Worm (Caenorhabditis elegans): ENCODE data around the gene F14F8.8.

DNA sequence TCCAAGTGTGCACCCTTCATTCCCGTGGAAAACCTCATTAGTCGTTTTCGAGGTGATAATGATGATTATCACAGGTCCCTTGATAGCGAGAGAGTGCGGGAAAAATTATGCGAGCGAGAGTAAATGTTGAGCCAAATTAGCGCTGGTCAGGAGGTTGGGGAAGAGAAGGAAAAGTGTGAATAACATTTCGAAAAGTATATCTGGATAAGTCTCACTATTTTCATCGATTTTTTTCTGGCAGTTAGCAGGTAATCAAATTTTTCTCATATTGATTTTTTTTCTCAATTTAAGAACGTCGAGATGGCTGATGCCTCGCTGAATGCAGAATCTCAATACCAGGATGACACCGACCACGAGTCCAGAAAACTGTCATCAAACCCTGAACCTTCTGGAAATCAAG is 43.1 kb downstream of the F14F8.8 start, which contains the start of gene W06G6.2:
- TF ChIP-seq snpc-4 (tag; optimal IDR thresholded peaks at IDR 0.05) (no peak), unc-30 (tag; optimal IDR thresholded peaks at IDR 0.05) (no peak), nhr-84 (tag; optimal IDR thresholded peaks at IDR 0.05) (no peak), pqm-1 (tag; optimal IDR thresholded peaks at IDR 0.05) (no peak), skn-1 (tag; optimal IDR thresholded peaks at IDR 0.05) (no peak), ceh-63 (GFP tag; optimal IDR thresholded peaks at IDR 0.05) (no peak), elt-2 (tag; optimal IDR thresholded peaks at IDR 0.05) (no peak), egl-27 (tag; optimal IDR thresholded peaks at IDR 0.05) (no peak), nhr-12 (tag; optimal IDR thresholded peaks at IDR 0.05) (no peak), mdl-1 (tag; optimal IDR thresholded peaks at IDR 0.05) (no peak), fkh-10 (GFP tag; optimal IDR thresholded peaks at IDR 0.05) (no peak), lin-35 (GFP tag; optimal IDR thresholded peaks at IDR 0.05) (no peak)

Data from whole organism, L1 larva.